Worm (Caenorhabditis elegans) whole organism, late embryonic: ENCODE results near the gene twk-44.

Experiments used
- dmd-4 ChIP-seq: sonication (generic microtip); optimal IDR thresholded peaks from 2 replicates; lab custom pipeline; 2016; ENCODE audit warnings: borderline replicate concordance, missing genetic modification characterization, missing compliant biosample characterization
- dve-1 ChIP-seq: sonication (generic microtip); optimal IDR thresholded peaks from 2 replicates; lab custom pipeline; 2017; ENCODE audit warnings: antibody characterized with exemption, mild to moderate bottlenecking, missing genetic modification characterization, missing compliant biosample characterization
- ets-4 ChIP-seq: sonication (generic microtip); optimal IDR thresholded peaks from 2 replicates; lab custom pipeline; 2016; ENCODE audit warnings: missing genetic modification characterization, missing compliant biosample characterization
- fkh-6 ChIP-seq: sonication (generic microtip); optimal IDR thresholded peaks from 2 replicates; lab custom pipeline; 2016; ENCODE audit warnings: missing genetic modification characterization, missing compliant biosample characterization
- hlh-13 ChIP-seq: fragments of 200-800 bp; sonication (Bioruptor generic); optimal IDR thresholded peaks from 2 replicates; lab custom pipeline; 2018; ENCODE audit warnings: mild to moderate bottlenecking, missing genetic modification characterization, missing compliant biosample characterization
- nhr-11 ChIP-seq: fragments of 150-350 bp; optimal IDR thresholded peaks from 2 replicates; lab custom pipeline; 2014; ENCODE audit warnings: missing biosample characterization, missing genetic modification characterization
- pha-4 ChIP-seq: fragments of 150-350 bp; optimal IDR thresholded peaks from 2 replicates; lab custom pipeline; 2018; ENCODE audit warnings: missing biosample characterization, missing genetic modification reagents, missing genetic modification characterization
- pqm-1 ChIP-seq: sonication (generic microtip); optimal IDR thresholded peaks from 2 replicates; lab custom pipeline; 2016; ENCODE audit warnings: missing genetic modification characterization, missing compliant biosample characterization
- sox-2 ChIP-seq: fragments of 200-800 bp; sonication (Bioruptor generic); IDR thresholded peaks from 2 replicates; pipeline ENCODE4 v1.3.6; 2022; ENCODE audit warnings: missing genetic modification reagents, missing genetic modification characterization, missing compliant biosample characterization

DNA sequence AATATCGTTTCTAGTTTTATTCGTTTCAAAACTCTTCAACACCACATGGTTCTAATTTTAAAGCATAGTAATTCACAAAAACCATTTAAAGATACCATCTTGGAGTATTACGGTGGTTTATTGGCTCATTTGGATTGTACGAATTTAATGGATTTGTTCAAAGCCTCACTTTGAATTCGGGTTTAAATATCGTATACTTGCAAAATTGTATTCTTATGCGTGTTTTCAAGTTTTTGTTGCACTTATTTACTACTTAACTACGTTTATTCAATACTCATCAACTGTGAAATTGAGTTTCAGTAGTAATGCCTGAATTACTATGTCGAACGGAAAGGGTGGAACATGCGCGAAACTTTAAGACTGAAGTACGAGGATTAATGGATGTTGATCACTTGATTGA is 41.5 kb downstream of the twk-44 start, which contains the start of gene abts-2:
- no peak for TF ChIP-seq pha-4 (tag; lab: Kevin White, UChicago)
- TF ChIP-seq fkh-6 (tag; lab: Kevin White, UChicago): no peak
- TF ChIP-seq nhr-11: no peak
- TF ChIP-seq pqm-1 (tag; lab: Kevin White, UChicago): no peak
- TF ChIP-seq ets-4 (tag; lab: Kevin White, UChicago): no peak
- TF ChIP-seq dmd-4 (tag; lab: Kevin White, UChicago): no peak
- TF ChIP-seq sox-2 (GFP tag; lab: Robert Waterston, UW): no peak
- TF ChIP-seq dve-1 (tag; lab: Kevin White, UChicago): no peak
- no peak for TF ChIP-seq hlh-13 (GFP tag; lab: Kevin White, UChicago)
